Fruit fly (Drosophila melanogaster) whole organism, embryonic: ENCODE results near the gene galectin.

Experiments used
- Abd-B ChIP-seq: fragments of 200-800 bp; sonication (Bioruptor generic); optimal IDR thresholded peaks from 2 replicates; lab custom pipeline; 2018; ENCODE audit warnings: missing biosample characterization, mild to moderate bottlenecking, missing genetic modification characterization, moderate library complexity
- Asciz ChIP-seq: fragments of 200-800 bp; sonication (Bioruptor generic); optimal IDR thresholded peaks from 2 replicates; lab custom pipeline; 2017; ENCODE audit warnings: missing biosample characterization, mild to moderate bottlenecking, missing genetic modification characterization, missing genetic modification reagents
- Atf6 ChIP-seq: fragments of 200-800 bp; sonication (Bioruptor generic); IDR thresholded peaks from 2 replicates; pipeline ENCODE4 v1.3.6; 2022; ENCODE audit warnings: missing biosample characterization, missing genetic modification characterization
- BEAF-32 ChIP-seq: fragments of 200-800 bp; sonication (Bioruptor generic); optimal IDR thresholded peaks from 3 replicates; lab custom pipeline; 2017; ENCODE audit warnings: missing biosample characterization, missing genetic modification characterization, mild to moderate bottlenecking, moderate library complexity, missing genetic modification reagents
- Blimp-1 ChIP-seq: fragments of 200-800 bp; sonication (Bioruptor generic); optimal IDR thresholded peaks from 3 replicates; lab custom pipeline; 2018; ENCODE audit warnings: missing biosample characterization, missing genetic modification characterization, mild to moderate bottlenecking, moderate library complexity, missing genetic modification reagents
- CG10543 ChIP-seq: fragments of 200-800 bp; sonication (Bioruptor generic); optimal IDR thresholded peaks from 3 replicates; lab custom pipeline; 2017; ENCODE audit warnings: missing biosample characterization, mild to moderate bottlenecking, missing genetic modification characterization, moderate library complexity
- CG12659 ChIP-seq: fragments of 200-800 bp; sonication (Bioruptor generic); optimal IDR thresholded peaks from 3 replicates; lab custom pipeline; 2017; ENCODE audit warnings: mild to moderate bottlenecking, missing biosample characterization, missing genetic modification reagents, missing genetic modification characterization
- CG13296 ChIP-seq: fragments of 200-800 bp; sonication (Bioruptor generic); optimal IDR thresholded peaks from 3 replicates; lab custom pipeline; 2018; ENCODE audit warnings: missing biosample characterization, mild to moderate bottlenecking, missing genetic modification characterization
- CG14667 ChIP-seq: fragments of 200-800 bp; sonication (Bioruptor generic); IDR thresholded peaks from 2 replicates; pipeline ENCODE4 v1.3.6; 2022; ENCODE audit warnings: missing biosample characterization, missing genetic modification characterization
- CG1603 ChIP-seq: fragments of 200-800 bp; sonication (Bioruptor generic); optimal IDR thresholded peaks from 2 replicates; lab custom pipeline; 2019; ENCODE audit warnings: missing biosample characterization, mild to moderate bottlenecking, missing genetic modification characterization, moderate library complexity
- CG17912 ChIP-seq: fragments of 200-800 bp; sonication (Bioruptor generic); optimal IDR thresholded peaks from 2 replicates; lab custom pipeline; 2018; ENCODE audit warnings: missing biosample characterization, mild to moderate bottlenecking, missing genetic modification characterization
- CG2199 ChIP-seq: fragments of 200-800 bp; sonication (Bioruptor generic); IDR thresholded peaks from 3 replicates; pipeline ENCODE4 v1.3.6; 2022; ENCODE audit warnings: missing biosample characterization, missing genetic modification characterization
- CG31365 ChIP-seq: fragments of 200-800 bp; sonication (Bioruptor generic); optimal IDR thresholded peaks from 2 replicates; lab custom pipeline; 2018; ENCODE audit warnings: missing biosample characterization, mild to moderate bottlenecking, missing genetic modification characterization
- CG3838 ChIP-seq: fragments of 200-800 bp; sonication (Bioruptor generic); optimal IDR thresholded peaks from 3 replicates; lab custom pipeline; 2016; ENCODE audit warnings: missing biosample characterization, missing genetic modification characterization
- CG8290 ChIP-seq, 3 experiments: fragments of 200-800 bp; sonication (Bioruptor generic); optimal IDR thresholded peaks; 2 replicates each; lab custom pipeline; 2016 to 2019; ENCODE audit warnings: missing biosample characterization in 3 of 3, missing genetic modification characterization in 3 of 3, mild to moderate bottlenecking in 2 of 3, moderate library complexity in 1 of 3
- Dek ChIP-seq: fragments of 200-800 bp; sonication (Bioruptor generic); optimal IDR thresholded peaks from 3 replicates; lab custom pipeline; 2019; ENCODE audit warnings: missing biosample characterization, mild to moderate bottlenecking, missing genetic modification characterization, moderate library complexity
- Drgx ChIP-seq: fragments of 200-800 bp; sonication (Bioruptor generic); IDR thresholded peaks from 2 replicates; pipeline ENCODE4 v1.3.6; 2022; ENCODE audit warnings: missing biosample characterization, missing genetic modification characterization
- Ets65A ChIP-seq: fragments of 200-800 bp; sonication (Bioruptor generic); peaks from one replicate; lab custom pipeline; 2016; ENCODE audit warnings: missing biosample characterization, missing genetic modification characterization
- Med ChIP-seq: fragments of 200-800 bp; sonication (Bioruptor generic); peaks from one replicate; lab custom pipeline; 2016; ENCODE audit warnings: missing biosample characterization, missing genetic modification characterization, mild to moderate bottlenecking, inconsistent platforms, moderate library complexity
- NK7.1 ChIP-seq: fragments of 200-800 bp; sonication (Bioruptor generic); optimal IDR thresholded peaks from 3 replicates; lab custom pipeline; 2016; ENCODE audit warnings: missing biosample characterization, missing genetic modification characterization
- Nf-YB ChIP-seq: fragments of 200-800 bp; sonication (Bioruptor generic); optimal IDR thresholded peaks from 3 replicates; lab custom pipeline; 2019; ENCODE audit warnings: missing biosample characterization, mild to moderate bottlenecking, missing genetic modification characterization, moderate library complexity
- Sox102F ChIP-seq: fragments of 200-800 bp; sonication (Bioruptor generic); optimal IDR thresholded peaks from 2 replicates; lab custom pipeline; 2018; ENCODE audit warnings: missing biosample characterization, mild to moderate bottlenecking, missing genetic modification characterization, moderate library complexity
- Sry-δ ChIP-seq: fragments of 200-800 bp; sonication (Bioruptor generic); optimal IDR thresholded peaks from 2 replicates; lab custom pipeline; 2016; ENCODE audit warnings: missing biosample characterization, missing genetic modification characterization
- bbx ChIP-seq: fragments of 200-800 bp; sonication (Bioruptor generic); IDR thresholded peaks from 2 replicates; pipeline ENCODE4 v1.3.6; 2022; ENCODE audit warnings: missing biosample characterization, missing genetic modification characterization; ENCODE audit not compliant: partially characterized antibody
- bigmax ChIP-seq: fragments of 200-800 bp; sonication (Bioruptor generic); optimal IDR thresholded peaks from 2 replicates; lab custom pipeline; 2018; ENCODE audit warnings: missing biosample characterization, mild to moderate bottlenecking, missing genetic modification characterization
- bsh ChIP-seq, 2 experiments: fragments of 200-800 bp; sonication (Bioruptor generic); optimal IDR thresholded peaks; 2 replicates each; lab custom pipeline; 2017 to 2018; ENCODE audit warnings: mild to moderate bottlenecking in 2 of 2, missing biosample characterization in 2 of 2, missing genetic modification characterization in 2 of 2, moderate library complexity in 1 of 2
- corto ChIP-seq: fragments of 200-800 bp; sonication (Bioruptor generic); optimal IDR thresholded peaks from 2 replicates; lab custom pipeline; 2016; ENCODE audit warnings: missing biosample characterization, mild to moderate bottlenecking, missing genetic modification characterization, moderate library complexity
- croc ChIP-seq: fragments of 200-800 bp; sonication (Bioruptor generic); conservative IDR thresholded peaks from 3 replicates; pipeline ENCODE4 v1.3.6; 2022; ENCODE audit warnings: missing biosample characterization, missing genetic modification characterization
- dati ChIP-seq: fragments of 200-800 bp; sonication (Bioruptor generic); IDR thresholded peaks from 2 replicates; pipeline ENCODE4 v1.3.6; 2022; ENCODE audit warnings: missing biosample characterization, missing genetic modification characterization
- gro ChIP-seq: fragments of 200-800 bp; sonication (Bioruptor generic); optimal IDR thresholded peaks from 2 replicates; lab custom pipeline; 2016; ENCODE audit warnings: missing biosample characterization, missing genetic modification characterization
- h ChIP-seq: fragments of >200 bp; optimal IDR thresholded peaks from 2 replicates; lab custom pipeline; 2017
- hkb ChIP-seq, 2 experiments: fragments of 200-800 bp in 1 of 2; fragments of >200 bp in 1 of 2; sonication (Bioruptor generic) in 1 of 2; IDR thresholded peaks in 1 of 2; optimal IDR thresholded peaks in 1 of 2; 2 replicates each; pipeline versions ENCODE4 v1.3.6 to Lab custom; 2017 to 2022; ENCODE audit warnings: missing biosample characterization in 1 of 2, missing genetic modification characterization in 1 of 2
- lbe ChIP-seq: fragments of 200-800 bp; sonication (Bioruptor generic); optimal IDR thresholded peaks from 2 replicates; lab custom pipeline; 2016; ENCODE audit warnings: missing biosample characterization, mild to moderate bottlenecking, missing genetic modification characterization
- mirr ChIP-seq: fragments of 200-800 bp; sonication (Bioruptor generic); optimal IDR thresholded peaks from 3 replicates; lab custom pipeline; 2018; ENCODE audit warnings: missing biosample characterization, mild to moderate bottlenecking, missing genetic modification characterization
- mld ChIP-seq: fragments of 200-800 bp; sonication (Bioruptor generic); IDR thresholded peaks from 3 replicates; pipeline ENCODE4 v1.3.6; 2022; ENCODE audit warnings: missing biosample characterization, missing genetic modification characterization; ENCODE audit not compliant: partially characterized antibody
- nau ChIP-seq: fragments of 200-800 bp; sonication (Bioruptor generic); optimal IDR thresholded peaks from 3 replicates; lab custom pipeline; 2017; ENCODE audit warnings: missing biosample characterization, mild to moderate bottlenecking, missing genetic modification characterization, missing genetic modification reagents
- nerfin-1 ChIP-seq: fragments of 200-800 bp; sonication (Bioruptor generic); optimal IDR thresholded peaks from 3 replicates; lab custom pipeline; 2019; ENCODE audit warnings: missing biosample characterization, mild to moderate bottlenecking, missing genetic modification characterization, moderate library complexity
- nom ChIP-seq: fragments of 200-800 bp; sonication (Bioruptor generic); optimal IDR thresholded peaks from 2 replicates; lab custom pipeline; 2017; ENCODE audit warnings: missing biosample characterization, missing genetic modification characterization, mild to moderate bottlenecking, moderate library complexity, missing genetic modification reagents
- onecut ChIP-seq: fragments of 200-800 bp; sonication (Bioruptor generic); IDR thresholded peaks from 2 replicates; pipeline ENCODE4 v1.3.6; 2022; ENCODE audit warnings: missing biosample characterization, missing genetic modification characterization
- shn ChIP-seq: fragments of 200-800 bp; sonication (Bioruptor generic); optimal IDR thresholded peaks from 3 replicates; lab custom pipeline; 2016; ENCODE audit warnings: missing biosample characterization, missing genetic modification characterization
- tna ChIP-seq: fragments of 200-800 bp; sonication (Bioruptor generic); IDR thresholded peaks from 2 replicates; pipeline ENCODE4 v1.3.6; 2022; ENCODE audit warnings: missing biosample characterization, missing genetic modification characterization; ENCODE audit not compliant: partially characterized antibody
- trem ChIP-seq: fragments of 200-800 bp; optimal IDR thresholded peaks from 3 replicates; lab custom pipeline; 2019; ENCODE audit warnings: missing biosample characterization, mild to moderate bottlenecking, missing genetic modification characterization, moderate library complexity
- twi ChIP-seq: fragments of 200-800 bp; optimal IDR thresholded peaks from 2 replicates; lab custom pipeline; 2019; ENCODE audit warnings: missing biosample characterization, mild to moderate bottlenecking, missing genetic modification characterization, moderate library complexity
- vnd ChIP-seq: fragments of 200-800 bp; sonication (Bioruptor generic); IDR thresholded peaks from 3 replicates; pipeline ENCODE4 v1.3.6; 2022; ENCODE audit warnings: missing biosample characterization, missing genetic modification characterization; ENCODE audit not compliant: partially characterized antibody

galectin gene

DNA sequence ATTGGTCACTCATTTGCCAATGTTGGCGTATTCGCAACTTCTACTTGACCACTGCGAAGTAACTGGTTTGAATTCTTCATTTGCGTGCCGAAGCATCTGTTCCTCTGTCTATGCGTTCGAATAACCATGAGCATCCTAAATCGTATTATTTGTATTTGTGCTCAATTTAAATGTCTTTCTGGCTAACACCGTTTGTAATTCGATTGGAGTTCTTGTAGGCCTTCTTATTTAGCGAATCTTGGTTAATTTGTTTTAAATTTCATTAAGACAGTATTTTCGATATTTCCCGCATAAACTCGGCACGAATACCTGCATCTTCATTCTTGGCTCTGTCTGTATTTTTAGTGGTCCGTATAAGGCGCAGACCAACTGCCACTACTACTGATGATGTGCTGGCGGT, 20.3 kb downstream of the galectin start:
- TF ChIP-seq NK7.1 (no peak), Abd-B (no peak), lbe (GFP tag; lab: Kevin White, UChicago) (peak; percentile 70), bsh (GFP tag; optimal IDR thresholded peaks at IDR 0.05; lab: Kevin White, UChicago) (peak in 1 of 2 experiments; percentile 67), corto (peak; percentile 67), croc (GFP tag; lab: Robert Waterston, UW) (no peak), nom (GFP tag; lab: Kevin White, UChicago) (peak; percentile 83), h (lab: Kevin White, UChicago) (no peak), Drgx (GFP tag; lab: Robert Waterston, UW) (peak; percentile 53; the same call in 1 of the 2 replicates), Dek (tag; lab: Kevin White, UChicago) (no peak)

DNA sequence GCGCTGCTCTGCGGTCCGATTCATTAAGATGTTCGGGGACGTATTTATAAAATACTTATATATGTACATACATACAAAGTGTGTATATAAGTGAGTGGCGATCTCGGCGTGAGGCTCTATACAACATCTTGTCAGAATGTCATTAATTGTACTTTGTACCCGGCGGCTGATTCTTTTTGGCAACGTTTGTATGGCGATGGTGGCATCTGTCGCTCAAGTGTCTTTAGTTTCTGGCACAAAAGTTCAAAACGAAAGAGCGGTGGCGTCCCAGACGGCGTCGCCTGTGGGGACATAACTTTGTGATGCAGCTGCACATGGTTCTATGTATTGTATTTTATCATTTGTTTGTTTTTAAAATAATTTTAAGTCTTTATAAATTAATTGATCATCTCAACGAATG, 21.4 kb downstream of the galectin start:
- TF ChIP-seq gro (GFP tag; lab: Kevin White, UChicago), result no peak
- 0 out of 3 replicates have a peak, but pooled peaks have one; percentile 1 for TF ChIP-seq CG2199
- no peak for TF ChIP-seq trem
- TF ChIP-seq Med (GFP tag; lab: Kevin White, UChicago), result peak; percentile 47
- TF ChIP-seq Ets65A (GFP tag; lab: Kevin White, UChicago), result peak; percentile 78
- peak; percentile 22 for TF ChIP-seq CG10543 (GFP tag; lab: Kevin White, UChicago)
- peak; percentile 15 for TF ChIP-seq nau (GFP tag; lab: Kevin White, UChicago)
- no peak for TF ChIP-seq shn (GFP tag; lab: Kevin White, UChicago)

DNA sequence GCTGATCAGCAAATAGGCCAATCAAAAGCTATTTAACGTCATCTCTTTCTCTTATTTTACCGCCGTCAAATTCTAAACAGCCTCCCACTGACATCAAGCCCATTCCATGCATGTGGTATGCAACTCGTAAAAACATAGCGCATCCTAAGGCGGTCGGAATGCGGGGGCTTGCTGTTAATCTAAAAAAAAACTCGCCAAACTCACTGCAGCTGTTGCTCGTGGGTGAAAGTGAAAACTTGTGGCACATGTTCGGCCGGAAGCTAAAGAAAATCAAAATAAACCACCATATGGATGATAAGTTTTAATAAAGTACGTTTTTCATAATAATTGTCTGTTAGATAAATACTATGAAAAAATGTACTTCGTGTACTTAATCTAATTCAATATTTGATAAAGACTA, 22.5 kb downstream of the galectin start:
- TF ChIP-seq Blimp-1 (GFP tag; lab: Kevin White, UChicago), result peak; percentile 86
- TF ChIP-seq Nf-YB (GFP tag; lab: Kevin White, UChicago), result peak; percentile 63
- no peak for TF ChIP-seq onecut
- peak; percentile 11 for TF ChIP-seq twi (tag; lab: Kevin White, UChicago)
- no peak for TF ChIP-seq CG14667 (GFP tag; lab: Robert Waterston, UW)
- no peak for TF ChIP-seq hkb (optimal IDR thresholded peaks at IDR 0.05; lab: Kevin White, UChicago)
- 0 out of 2 replicates have a peak, but pooled peaks have one; percentile 8 for TF ChIP-seq hkb (GFP tag; IDR thresholded peaks at IDR 0.05; lab: Robert Waterston, UW)
- 0 out of 3 replicates have a peak, but pooled peaks have one; percentile 21 for TF ChIP-seq CG2199
- peak; percentile 10; the same call in 1 of the 2 replicates for TF ChIP-seq bbx
- peak; percentile 70 for TF ChIP-seq nau (GFP tag; lab: Kevin White, UChicago)
- TF ChIP-seq CG31365 (tag; lab: Kevin White, UChicago), result no peak

DNA sequence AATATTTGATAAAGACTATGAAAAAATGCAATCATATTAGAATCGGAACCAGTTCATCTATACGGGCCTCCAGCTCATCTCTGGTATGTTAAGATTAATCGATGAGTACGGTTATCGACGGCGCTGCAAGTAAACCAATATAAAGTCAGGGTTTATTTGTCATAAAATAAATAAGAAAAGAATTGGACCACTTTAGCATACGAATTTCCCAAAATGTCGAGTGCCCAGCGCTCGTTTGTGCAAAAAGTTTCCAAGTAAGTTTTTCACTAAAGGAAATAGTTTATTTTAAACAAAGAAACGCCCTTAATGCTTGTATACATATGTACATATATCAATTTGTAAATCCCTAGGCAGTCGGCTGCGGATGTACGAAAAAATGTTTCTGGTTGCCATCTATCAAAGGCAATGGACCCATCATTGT, 23.1 kb downstream of the galectin start, which contains the start of gene Zir:
Gene Zir, plus strand, starts transcription at position 101 of the 421 bp plus-strand sequence.
- TF ChIP-seq CG17912 (GFP tag; lab: Kevin White, UChicago) (peak; percentile 34), mld (peak; percentile 39; the same call in 2 of the 3 replicates), CG12659 (GFP tag; lab: Kevin White, UChicago) (peak; percentile 26), Atf6 (peak; percentile 15; the same call in 1 of the 2 replicates), Sox102F (GFP tag; lab: Kevin White, UChicago) (no peak), CG1603 (tag; lab: Kevin White, UChicago) (peak; percentile 27), tna (GFP tag; lab: Robert Waterston, UW) (peak; percentile 77), nerfin-1 (tag; lab: Kevin White, UChicago) (peak; percentile 4), mirr (no peak), Asciz (GFP tag; lab: Kevin White, UChicago) (no peak), CG13296 (GFP tag; lab: Kevin White, UChicago) (peak; percentile 43), vnd (GFP tag; lab: Robert Waterston, UW) (0 out of 3 replicates have a peak, but pooled peaks have one; percentile 50), bigmax (GFP tag; lab: Kevin White, UChicago) (no peak), CG3838 (no peak), dati (no peak), CG2199 (0 out of 3 replicates have a peak, but pooled peaks have one; percentile 20), CG8290 (GFP tag; optimal IDR thresholded peaks at IDR 0.05; lab: Kevin White, UChicago) (no peak), CG8290 (tag; optimal IDR thresholded peaks at IDR 0.05; lab: Kevin White, UChicago) (no peak), Sry-δ (GFP tag; lab: Kevin White, UChicago) (peak; percentile 51), BEAF-32 (GFP tag; lab: Kevin White, UChicago) (peak; percentile 59)
